Worm (Caenorhabditis elegans) whole organism, L1 larva: ENCODE measurements around the gene F32D1.7.

Experiments used
- C04F5.9 ChIP-seq: sonication (generic microtip); optimal IDR thresholded peaks from 2 replicates; lab custom pipeline; 2016; ENCODE audit warnings: missing genetic modification characterization, missing compliant biosample characterization
- C16A3.4 ChIP-seq: fragments of 150-350 bp; optimal IDR thresholded peaks from 2 replicates; lab custom pipeline; 2014; ENCODE audit warnings: missing biosample characterization, missing genetic modification characterization
- alr-1 ChIP-seq: fragments of 200-800 bp; sonication (Bioruptor generic); optimal IDR thresholded peaks from 2 replicates; lab custom pipeline; 2018; ENCODE audit warnings: borderline replicate concordance, mild to moderate bottlenecking, missing genetic modification characterization, missing compliant biosample characterization
- ama-1 ChIP-seq: fragments of 150-350 bp; optimal IDR thresholded peaks from 2 replicates; lab custom pipeline; 2014
- blmp-1 ChIP-seq: fragments of 150-350 bp; optimal IDR thresholded peaks from 2 replicates; lab custom pipeline; 2014; ENCODE audit warnings: missing biosample characterization, missing genetic modification characterization
- ceh-8 ChIP-seq: fragments of 200-800 bp; sonication (Bioruptor generic); optimal IDR thresholded peaks from 2 replicates; lab custom pipeline; 2018; ENCODE audit warnings: mild to moderate bottlenecking, missing genetic modification characterization, moderate library complexity, missing compliant biosample characterization
- ceh-90 ChIP-seq: sonication (generic microtip); optimal IDR thresholded peaks from 2 replicates; lab custom pipeline; 2016; ENCODE audit warnings: missing genetic modification characterization, missing compliant biosample characterization
- dpl-1 ChIP-seq, 3 experiments: fragments of 150-350 bp in 2 of 3; sonication (generic microtip) in 1 of 3; optimal IDR thresholded peaks; 2 replicates each; lab custom pipeline; 2014 to 2017; ENCODE audit warnings: missing biosample characterization in 3 of 3, missing genetic modification characterization in 3 of 3, missing genetic modification reagents in 3 of 3
- dsc-1 ChIP-seq: sonication (generic microtip); optimal IDR thresholded peaks from 2 replicates; lab custom pipeline; 2016; ENCODE audit warnings: mild to moderate bottlenecking, missing genetic modification characterization, missing compliant biosample characterization
- efl-1 ChIP-seq, 4 experiments: fragments of 150-350 bp; optimal IDR thresholded peaks in 3 of 4; peaks in 1 of 4; 1 replicate in 1 of 4; 2 replicates in 3 of 4; lab custom pipeline; 2014; ENCODE audit warnings: missing biosample characterization in 2 of 4, missing genetic modification characterization in 2 of 4, missing genetic modification reagents in 2 of 4
- egl-27 ChIP-seq, 2 experiments: fragments of 150-350 bp in 1 of 2; sonication (generic microtip); optimal IDR thresholded peaks; 3 replicates each; lab custom pipeline; 2017 to 2018; ENCODE audit warnings: missing biosample characterization in 2 of 2, missing genetic modification characterization in 2 of 2, missing genetic modification reagents in 2 of 2
- elt-2 ChIP-seq: sonication (generic microtip); optimal IDR thresholded peaks from 2 replicates; lab custom pipeline; 2016; ENCODE audit warnings: missing genetic modification characterization, mild to moderate bottlenecking, inconsistent platforms, missing compliant biosample characterization, missing genetic modification reagents
- elt-3 ChIP-seq, 6 experiments: fragments of 150-350 bp in 1 of 6; sonication (generic microtip); optimal IDR thresholded peaks; 2 replicates each; lab custom pipeline; 2017 to 2018; ENCODE audit warnings: missing biosample characterization in 6 of 6, missing genetic modification characterization in 6 of 6, inconsistent platforms in 1 of 6
- ets-5 ChIP-seq: fragments of 200-800 bp; sonication (Bioruptor generic); IDR thresholded peaks from 2 replicates; pipeline ENCODE4 v1.3.6; 2022; ENCODE audit warnings: missing genetic modification characterization, missing compliant biosample characterization
- fkh-10 ChIP-seq: sonication (generic microtip); optimal IDR thresholded peaks from 2 replicates; lab custom pipeline; 2017; ENCODE audit warnings: missing biosample characterization, missing genetic modification reagents, missing genetic modification characterization
- fkh-4 ChIP-seq: sonication (generic microtip); optimal IDR thresholded peaks from 2 replicates; lab custom pipeline; 2016; ENCODE audit warnings: missing compliant biosample characterization, missing genetic modification characterization, borderline replicate concordance
- fkh-8 ChIP-seq: sonication (generic microtip); optimal IDR thresholded peaks from 2 replicates; lab custom pipeline; 2016; ENCODE audit warnings: mild to moderate bottlenecking, missing genetic modification characterization, missing compliant biosample characterization
- fos-1 ChIP-seq: fragments of 150-350 bp; optimal IDR thresholded peaks from 2 replicates; lab custom pipeline; 2014; ENCODE audit warnings: missing biosample characterization, missing genetic modification characterization
- grh-1 ChIP-seq: fragments of 200-800 bp; sonication (Bioruptor generic); IDR thresholded peaks from 2 replicates; pipeline ENCODE4 v1.3.6; 2022; ENCODE audit warnings: missing genetic modification reagents, missing genetic modification characterization, missing compliant biosample characterization
- hlh-17 ChIP-seq: fragments of 200-800 bp; sonication (Bioruptor generic); optimal IDR thresholded peaks from 2 replicates; lab custom pipeline; 2018; ENCODE audit warnings: missing genetic modification characterization, mild to moderate bottlenecking, missing compliant biosample characterization, moderate library complexity, borderline replicate concordance
- hlh-4 ChIP-seq: sonication (generic microtip); optimal IDR thresholded peaks from 2 replicates; lab custom pipeline; 2016; ENCODE audit warnings: mild to moderate bottlenecking, missing genetic modification characterization, missing compliant biosample characterization
- hpl-2 ChIP-seq: fragments of 150-350 bp; optimal IDR thresholded peaks from 2 replicates; lab custom pipeline; 2014; ENCODE audit warnings: missing biosample characterization, missing genetic modification reagents, missing genetic modification characterization
- irx-1 ChIP-seq: sonication (generic microtip); optimal IDR thresholded peaks from 2 replicates; lab custom pipeline; 2016; ENCODE audit warnings: missing genetic modification characterization, missing compliant biosample characterization
- jun-1 ChIP-seq: fragments of 150-350 bp; optimal IDR thresholded peaks from 2 replicates; lab custom pipeline; 2014; ENCODE audit warnings: missing biosample characterization, missing genetic modification reagents, missing genetic modification characterization
- lin-13 ChIP-seq: fragments of 150-350 bp; optimal IDR thresholded peaks from 2 replicates; lab custom pipeline; 2014; ENCODE audit warnings: missing biosample characterization, missing genetic modification reagents, missing genetic modification characterization
- lin-14 ChIP-seq: fragments of 200-800 bp; sonication (Bioruptor generic); optimal IDR thresholded peaks from 2 replicates; lab custom pipeline; 2018; ENCODE audit warnings: mild to moderate bottlenecking, missing genetic modification characterization, moderate library complexity, missing compliant biosample characterization
- lin-15B ChIP-seq: fragments of 150-350 bp; sonication (generic microtip); optimal IDR thresholded peaks from 3 replicates; lab custom pipeline; 2014; ENCODE audit warnings: missing biosample characterization, missing genetic modification characterization
- lin-35 ChIP-seq, 2 experiments: fragments of 150-350 bp; optimal IDR thresholded peaks; 2 replicates each; lab custom pipeline; 2014; ENCODE audit warnings: missing biosample characterization in 2 of 2, missing genetic modification characterization in 2 of 2, missing genetic modification reagents in 2 of 2
- lir-3 ChIP-seq: sonication (generic microtip); optimal IDR thresholded peaks from 2 replicates; lab custom pipeline; 2016; ENCODE audit warnings: mild to moderate bottlenecking, missing genetic modification characterization, moderate library complexity, missing compliant biosample characterization; ENCODE audit not compliant: poor library complexity
- lsy-2 ChIP-seq, 2 experiments: fragments of 150-350 bp; optimal IDR thresholded peaks; 2 replicates each; lab custom pipeline; 2014; ENCODE audit warnings: missing biosample characterization in 2 of 2, missing genetic modification characterization in 2 of 2
- mab-9 ChIP-seq: fragments of 200-800 bp; sonication (Bioruptor generic); IDR thresholded peaks from 2 replicates; pipeline ENCODE4 v1.3.6; 2022; ENCODE audit warnings: missing genetic modification reagents, missing genetic modification characterization, missing compliant biosample characterization
- mef-2 ChIP-seq: fragments of 150-350 bp; optimal IDR thresholded peaks from 2 replicates; lab custom pipeline; 2014; ENCODE audit warnings: missing biosample characterization, missing genetic modification characterization
- nhr-11 ChIP-seq: fragments of 150-350 bp; optimal IDR thresholded peaks from 2 replicates; lab custom pipeline; 2014; ENCODE audit warnings: missing biosample characterization, missing genetic modification characterization
- nhr-12 ChIP-seq: sonication (generic microtip); optimal IDR thresholded peaks from 2 replicates; lab custom pipeline; 2017; ENCODE audit warnings: missing biosample characterization, missing genetic modification characterization
- nhr-19 ChIP-seq: fragments of 200-800 bp; sonication (Bioruptor generic); conservative IDR thresholded peaks from 2 replicates; pipeline ENCODE4 v1.3.6; 2022; ENCODE audit warnings: missing genetic modification characterization, missing compliant biosample characterization
- nhr-20 ChIP-seq: sonication (generic microtip); optimal IDR thresholded peaks from 2 replicates; lab custom pipeline; 2016; ENCODE audit warnings: mild to moderate bottlenecking, missing genetic modification characterization, missing compliant biosample characterization
- nhr-237 ChIP-seq: fragments of 150-350 bp; optimal IDR thresholded peaks from 2 replicates; lab custom pipeline; 2014; ENCODE audit warnings: missing biosample characterization, missing genetic modification characterization
- nhr-71 ChIP-seq: sonication (generic microtip); optimal IDR thresholded peaks from 2 replicates; lab custom pipeline; 2016; ENCODE audit warnings: mild to moderate bottlenecking, missing genetic modification characterization, moderate library complexity, missing compliant biosample characterization
- nhr-76 ChIP-seq: sonication (generic microtip); optimal IDR thresholded peaks from 2 replicates; lab custom pipeline; 2017; ENCODE audit warnings: missing biosample characterization, missing genetic modification characterization
- nhr-77 ChIP-seq: fragments of 150-350 bp; optimal IDR thresholded peaks from 2 replicates; lab custom pipeline; 2014; ENCODE audit warnings: missing biosample characterization, missing genetic modification characterization
- nhr-84 ChIP-seq: sonication (generic microtip); optimal IDR thresholded peaks from 2 replicates; lab custom pipeline; 2017; ENCODE audit warnings: missing biosample characterization, missing genetic modification characterization
- nhr-85 ChIP-seq: sonication (generic microtip); peaks from one replicate; lab custom pipeline; 2016; ENCODE audit warnings: missing genetic modification characterization, inconsistent platforms, missing compliant biosample characterization
- pag-3 ChIP-seq: sonication (generic microtip); optimal IDR thresholded peaks from 2 replicates; lab custom pipeline; 2017; ENCODE audit warnings: missing genetic modification characterization, mild to moderate bottlenecking, missing compliant biosample characterization, antibody characterized with exemption, borderline replicate concordance; ENCODE audit not compliant: insufficient read depth
- pqm-1 ChIP-seq: sonication (generic microtip); optimal IDR thresholded peaks from 3 replicates; lab custom pipeline; 2017; ENCODE audit warnings: missing biosample characterization, missing genetic modification characterization
- rnt-1 ChIP-seq: sonication (generic microtip); optimal IDR thresholded peaks from 2 replicates; lab custom pipeline; 2016; ENCODE audit warnings: mild to moderate bottlenecking, missing genetic modification characterization, moderate library complexity, missing compliant biosample characterization
- skn-1 ChIP-seq: fragments of 150-350 bp; optimal IDR thresholded peaks from 2 replicates; lab custom pipeline; 2014; ENCODE audit warnings: missing biosample characterization, missing genetic modification characterization
- snpc-4 ChIP-seq: fragments of 150-350 bp; optimal IDR thresholded peaks from 2 replicates; lab custom pipeline; 2014; ENCODE audit warnings: missing biosample characterization, missing genetic modification characterization
- sox-4 ChIP-seq: sonication (generic microtip); optimal IDR thresholded peaks from 2 replicates; lab custom pipeline; 2016; ENCODE audit warnings: missing genetic modification characterization, missing compliant biosample characterization
- sptf-1 ChIP-seq: fragments of 150-350 bp; optimal IDR thresholded peaks from 2 replicates; lab custom pipeline; 2014; ENCODE audit warnings: missing biosample characterization, missing genetic modification characterization
- tbx-2 ChIP-seq: sonication (generic microtip); optimal IDR thresholded peaks from 2 replicates; lab custom pipeline; 2016; ENCODE audit warnings: missing genetic modification characterization, missing compliant biosample characterization

F32D1.7 gene

DNA sequence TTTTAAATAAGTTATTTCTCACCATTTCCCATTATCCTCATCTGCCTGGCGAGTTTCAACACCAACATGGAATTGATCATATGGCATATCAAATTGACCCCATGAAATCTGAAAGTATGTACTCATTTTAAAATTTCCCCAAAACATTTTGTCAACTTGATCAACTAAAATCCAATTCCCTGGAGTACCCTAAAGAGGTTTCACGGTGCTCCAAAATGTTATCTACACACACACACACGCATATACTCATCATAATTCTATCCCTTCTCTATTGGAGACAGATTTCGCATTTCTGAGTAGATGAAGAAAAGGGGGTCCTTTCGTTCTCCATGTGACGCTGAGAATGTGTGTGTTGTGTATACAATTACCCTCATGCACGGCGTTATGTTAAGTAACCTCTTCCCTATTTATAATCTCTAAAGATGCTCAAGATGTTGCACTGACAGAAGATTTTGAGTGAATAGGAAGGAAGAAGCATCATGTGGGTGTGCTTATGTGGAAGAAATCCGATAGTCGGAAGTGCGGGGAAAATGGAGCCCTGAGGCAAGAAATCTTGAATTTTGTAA is 19.8 kb downstream of the F32D1.7 start:
- TF ChIP-seq nhr-237 (tag; lab: Kevin White, UChicago), result no peak
- peak; percentile 24 for TF ChIP-seq nhr-71
- TF ChIP-seq lin-14 (GFP tag; lab: Kevin White, UChicago), result peak; percentile 52

DNA sequence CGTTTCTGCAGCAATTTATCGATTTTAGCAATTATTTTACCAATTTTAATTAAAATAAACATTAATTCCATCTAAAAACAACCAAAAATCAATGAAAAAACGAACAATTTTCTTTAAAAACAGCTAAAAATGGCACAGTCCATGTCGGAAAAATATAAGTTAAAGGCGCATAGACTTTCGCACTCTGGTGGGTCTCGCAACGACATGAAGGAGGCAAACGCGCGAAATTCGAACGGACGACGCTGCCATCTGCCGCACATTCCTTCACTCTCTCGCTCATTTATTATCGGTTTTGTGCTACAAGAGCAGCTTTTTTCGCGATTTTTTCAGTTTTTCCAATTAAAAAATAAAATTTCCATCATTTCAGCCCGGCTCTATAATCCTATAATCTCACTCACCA is 29.2 kb downstream of the F32D1.7 start, which contains the start of gene mcm-7:
mcm-7 (plus strand) TSS at position 368 of the 400 bp plus-strand sequence.
- TF ChIP-seq irx-1 (tag; lab: Kevin White, UChicago), result peak; percentile 12
- no peak for TF ChIP-seq ama-1 (lab: Kevin White, UChicago)
- TF ChIP-seq nhr-77 (tag; lab: Kevin White, UChicago), result peak; percentile 46
- peak; percentile 94 to 98 for TF ChIP-seq lin-35 (GFP tag; optimal IDR thresholded peaks at IDR 0.05; lab: Kevin White, UChicago)
- no peak for TF ChIP-seq ets-5 (GFP tag; lab: Robert Waterston, UW)
- peak; percentile 95 to 96 for TF ChIP-seq efl-1 (optimal IDR thresholded peaks at IDR 0.05; lab: Kevin White, UChicago)
- peak; percentile 96 to 100 for TF ChIP-seq efl-1 (GFP tag; optimal IDR thresholded peaks at IDR 0.05 in 1 of 2; lab: Kevin White, UChicago)
- no peak for TF ChIP-seq fkh-10 (GFP tag; lab: Kevin White, UChicago)
- TF ChIP-seq nhr-20 (tag; lab: Kevin White, UChicago), result peak; percentile 52
- peak; percentile 85 for TF ChIP-seq C16A3.4 (tag; lab: Kevin White, UChicago)
- TF ChIP-seq lin-15B (tag; lab: Kevin White, UChicago), result peak; percentile 33
- TF ChIP-seq blmp-1 (tag; lab: Kevin White, UChicago), result no peak
- peak; percentile 56 for TF ChIP-seq tbx-2 (tag; lab: Kevin White, UChicago)
- peak; percentile 39 for TF ChIP-seq nhr-19
- TF ChIP-seq elt-2 (tag; lab: Kevin White, UChicago), result no peak
- TF ChIP-seq ceh-8 (GFP tag; lab: Kevin White, UChicago), result no peak
- TF ChIP-seq rnt-1 (tag; lab: Kevin White, UChicago), result peak; percentile 60
- no peak for TF ChIP-seq fkh-4 (tag; lab: Kevin White, UChicago)
- TF ChIP-seq egl-27 (tag; optimal IDR thresholded peaks at IDR 0.05; lab: Kevin White, UChicago), result no peak
- no peak for TF ChIP-seq hlh-4
- TF ChIP-seq C04F5.9 (tag; lab: Kevin White, UChicago), result no peak
- peak; percentile 14; the same call in 1 of the 2 replicates for TF ChIP-seq grh-1 (GFP tag; lab: Robert Waterston, UW)
- peak; percentile 12 for TF ChIP-seq dsc-1
- TF ChIP-seq ceh-90 (tag; lab: Kevin White, UChicago), result no peak
- no peak for TF ChIP-seq nhr-11
- no peak for TF ChIP-seq pqm-1
- TF ChIP-seq hlh-17 (GFP tag; lab: Kevin White, UChicago), result no peak
- TF ChIP-seq lin-14 (GFP tag; lab: Kevin White, UChicago), result peak; percentile 38
- TF ChIP-seq fos-1 (tag; lab: Kevin White, UChicago), result no peak
- peak; percentile 55 for TF ChIP-seq nhr-85
- TF ChIP-seq alr-1 (tag; lab: Kevin White, UChicago), result no peak
- no peak for TF ChIP-seq nhr-84 (tag; lab: Kevin White, UChicago)
- TF ChIP-seq snpc-4 (tag; lab: Kevin White, UChicago), result peak; percentile 17
- no peak for TF ChIP-seq nhr-12 (tag; lab: Kevin White, UChicago)
- TF ChIP-seq sox-4, result no peak
- peak; percentile 30 for TF ChIP-seq fkh-8
- TF ChIP-seq pag-3, result no peak
- TF ChIP-seq nhr-76 (tag; lab: Kevin White, UChicago), result no peak
- no peak for TF ChIP-seq sptf-1 (tag; lab: Kevin White, UChicago)
- peak; percentile 18 for TF ChIP-seq jun-1 (tag; lab: Kevin White, UChicago)
- peak in 2 of 6 experiments; percentile 11 to 58 for TF ChIP-seq elt-3 (tag; optimal IDR thresholded peaks at IDR 0.05; lab: Kevin White, UChicago)
- TF ChIP-seq mef-2 (tag; lab: Kevin White, UChicago), result no peak
- TF ChIP-seq skn-1 (tag; lab: Kevin White, UChicago), result peak; percentile 52
- TF ChIP-seq lir-3 (tag; lab: Kevin White, UChicago), result no peak
- peak; percentile 16 for TF ChIP-seq lin-13 (GFP tag; lab: Kevin White, UChicago)
- peak; percentile 91 to 96 (median 95) for TF ChIP-seq dpl-1 (GFP tag; optimal IDR thresholded peaks at IDR 0.05; lab: Kevin White, UChicago)
- TF ChIP-seq lsy-2 (tag; optimal IDR thresholded peaks at IDR 0.05; lab: Kevin White, UChicago), result peak; percentile 64 to 86
- TF ChIP-seq hpl-2 (GFP tag; lab: Kevin White, UChicago), result no peak
- no peak for TF ChIP-seq mab-9
